Fruit fly (Drosophila melanogaster): ENCODE results near the gene CG5676.

The CG5676 gene

dm6 chr2L:10299810-10300147 is 44.1 kb upstream of the CG5676 start, which contains the start of gene CYLD (continued):
- peak; percentile 47 for TF ChIP-seq NfI (GFP tag; optimal IDR thresholded peaks at IDR 0.05)
- no peak for TF ChIP-seq ham (GFP tag; IDR thresholded peaks at IDR 0.05)
- no peak for TF ChIP-seq CG10321 (GFP tag; IDR thresholded peaks at IDR 0.05)
- peak; percentile 2 for TF ChIP-seq pnt (GFP tag; optimal IDR thresholded peaks at IDR 0.05)
- TF ChIP-seq mam (GFP tag; optimal IDR thresholded peaks at IDR 0.05), result peak; percentile 30
- TF ChIP-seq CG15073 (GFP tag; optimal IDR thresholded peaks at IDR 0.05), result no peak
- no peak for TF ChIP-seq CG6791 (GFP tag; IDR thresholded peaks at IDR 0.05; ENCODE audit: partially characterized antibody)
- no peak for TF ChIP-seq slp2 (GFP tag; optimal IDR thresholded peaks at IDR 0.05)
- TF ChIP-seq kah (GFP tag; optimal IDR thresholded peaks at IDR 0.05), result no peak
- no peak for TF ChIP-seq vfl (GFP tag; optimal IDR thresholded peaks at IDR 0.05)
- TF ChIP-seq Sin3A (optimal IDR thresholded peaks at IDR 0.05), result no peak
- TF ChIP-seq CG6175 (GFP tag; IDR thresholded peaks at IDR 0.05), result no peak
- TF ChIP-seq CG18619 (GFP tag; optimal IDR thresholded peaks at IDR 0.05), result peak; percentile 35
- peak; percentile 87 for TF ChIP-seq CG30020 (tag; optimal IDR thresholded peaks at IDR 0.05)
- peak; percentile 79 for TF ChIP-seq CG11504 (tag; optimal IDR thresholded peaks at IDR 0.05)
- TF ChIP-seq unpg (GFP tag; optimal IDR thresholded peaks at IDR 0.05), result peak; percentile 83
- peak; percentile 68 for TF ChIP-seq Drgx (GFP tag; IDR thresholded peaks at IDR 0.05)
- TF ChIP-seq NC2α (GFP tag; optimal IDR thresholded peaks at IDR 0.05), result no peak
- peak; percentile 18 for TF ChIP-seq pho (GFP tag; optimal IDR thresholded peaks at IDR 0.05)
- TF ChIP-seq CG9797 (GFP tag; optimal IDR thresholded peaks at IDR 0.05), result no peak
- TF ChIP-seq bowl (GFP tag; IDR thresholded peaks at IDR 0.05), result no peak; the same call in 1 of the 2 replicates
- no peak for TF ChIP-seq CG43689 (GFP tag; IDR thresholded peaks at IDR 0.05)
- TF ChIP-seq Stat92E (GFP tag; optimal IDR thresholded peaks at IDR 0.05), result no peak
- no peak; the same call in 1 of the 2 replicates for TF ChIP-seq Ravus (GFP tag; IDR thresholded peaks at IDR 0.05)
- TF ChIP-seq sob (GFP tag; IDR thresholded peaks at IDR 0.05), result peak; percentile 66; the same call in 1 of the 2 replicates
- TF ChIP-seq D19A (tag; optimal IDR thresholded peaks at IDR 0.05), result peak; percentile 68
- TF ChIP-seq Rx (GFP tag; IDR thresholded peaks at IDR 0.05), result no peak
- no peak for TF ChIP-seq jumu (GFP tag; optimal IDR thresholded peaks at IDR 0.05)
- TF ChIP-seq ash1 (GFP tag; optimal IDR thresholded peaks at IDR 0.05), result no peak
- peak; percentile 54 for TF ChIP-seq fd96Cb (tag; optimal IDR thresholded peaks at IDR 0.05)
- no peak for TF ChIP-seq repo (GFP tag; optimal IDR thresholded peaks at IDR 0.05)
- peak; percentile 62 for TF ChIP-seq CG1233 (GFP tag; optimal IDR thresholded peaks at IDR 0.05)
- TF ChIP-seq al (GFP tag; IDR thresholded peaks at IDR 0.05), result no peak; the same call in 1 of the 2 replicates
- TF ChIP-seq CG32767 (GFP tag; IDR thresholded peaks at IDR 0.05), result no peak
- no peak for TF ChIP-seq inv (GFP tag; IDR thresholded peaks at IDR 0.05; ENCODE audit: partially characterized antibody)
- TF ChIP-seq mirr (GFP tag; optimal IDR thresholded peaks at IDR 0.05), result no peak
- peak; percentile 7 for TF ChIP-seq ATbp (GFP tag; optimal IDR thresholded peaks at IDR 0.05)
- TF ChIP-seq nerfin-2 (GFP tag; IDR thresholded peaks at IDR 0.05; ENCODE audit: partially characterized antibody), result no peak
- TF ChIP-seq sisA (GFP tag; IDR thresholded peaks at IDR 0.05), result no peak
- TF ChIP-seq CG7556 (GFP tag; optimal IDR thresholded peaks at IDR 0.05), result peak; percentile 72
- no peak for TF ChIP-seq CG15479 (GFP tag; optimal IDR thresholded peaks at IDR 0.05)
- TF ChIP-seq tx (GFP tag; optimal IDR thresholded peaks at IDR 0.05), result peak; percentile 25
- TF ChIP-seq Atf-2 (GFP tag; optimal IDR thresholded peaks at IDR 0.05), result no peak
- no peak for TF ChIP-seq CG9817 (tag; optimal IDR thresholded peaks at IDR 0.05)
- no peak for TF ChIP-seq Lim3 (GFP tag; IDR thresholded peaks at IDR 0.05)
- TF ChIP-seq Gug (GFP tag; IDR thresholded peaks at IDR 0.05), result no peak
- no peak; the same call in 1 of the 2 replicates for TF ChIP-seq esg (GFP tag; conservative IDR thresholded peaks at IDR 0.05)
- peak; percentile 63 for TF ChIP-seq salm (tag; optimal IDR thresholded peaks at IDR 0.05)
- peak; percentile 54 for TF ChIP-seq tin (GFP tag; optimal IDR thresholded peaks at IDR 0.05)
- TF ChIP-seq CG14860 (GFP tag; IDR thresholded peaks at IDR 0.05; ENCODE audit: partially characterized antibody), result no peak; the same call in 2 of the 3 replicates
- TF ChIP-seq cad (GFP tag; optimal IDR thresholded peaks at IDR 0.05), result no peak
- TF ChIP-seq CG10366 (GFP tag; IDR thresholded peaks at IDR 0.05), result peak; percentile 41; the same call in 1 of the 2 replicates

Measured in whole organism, embryonic.